Fruit fly (Drosophila melanogaster) whole organism, embryonic: ENCODE results near the gene cnir.

Experiments used
- CG1024 ChIP-seq: fragments of 200-800 bp; sonication (Bioruptor generic); IDR thresholded peaks from 2 replicates; pipeline ENCODE4 v1.3.6; 2022; ENCODE audit warnings: missing biosample characterization, missing genetic modification characterization
- CG10431 ChIP-seq: fragments of 200-800 bp; sonication (Bioruptor generic); optimal IDR thresholded peaks from 3 replicates; lab custom pipeline; 2018; ENCODE audit warnings: missing biosample characterization, mild to moderate bottlenecking, missing genetic modification characterization
- CG11085 ChIP-seq: fragments of 200-800 bp; sonication (Bioruptor generic); IDR thresholded peaks from 2 replicates; pipeline ENCODE4 v1.3.6; 2022; ENCODE audit warnings: missing biosample characterization, missing genetic modification characterization
- CG11093 ChIP-seq: fragments of 200-800 bp; sonication (Bioruptor generic); IDR thresholded peaks from 3 replicates; pipeline ENCODE4 v1.3.6; 2022; ENCODE audit warnings: missing biosample characterization, missing genetic modification characterization
- CG1233 ChIP-seq: fragments of 200-800 bp; sonication (Bioruptor generic); optimal IDR thresholded peaks from 4 replicates; lab custom pipeline; 2018; ENCODE audit warnings: missing biosample characterization, mild to moderate bottlenecking, missing genetic modification characterization
- CG12744 ChIP-seq: fragments of 200-800 bp; sonication (Bioruptor generic); optimal IDR thresholded peaks from 2 replicates; lab custom pipeline; 2016; ENCODE audit warnings: missing biosample characterization, missing genetic modification characterization
- CG13123 ChIP-seq: fragments of 200-800 bp; sonication (Bioruptor generic); optimal IDR thresholded peaks from 2 replicates; lab custom pipeline; 2016; ENCODE audit warnings: missing biosample characterization, missing genetic modification characterization
- CG13287 ChIP-seq: fragments of 200-800 bp; sonication (Bioruptor generic); IDR thresholded peaks from 2 replicates; pipeline ENCODE4 v1.3.6; 2022; ENCODE audit warnings: missing biosample characterization, missing genetic modification characterization; ENCODE audit not compliant: partially characterized antibody
- CG13424 ChIP-seq: fragments of 200-800 bp; sonication (Bioruptor generic); optimal IDR thresholded peaks from 2 replicates; lab custom pipeline; 2019; ENCODE audit warnings: missing biosample characterization, mild to moderate bottlenecking, missing genetic modification characterization, moderate library complexity
- CG14441 ChIP-seq: fragments of 200-800 bp; sonication (Bioruptor generic); IDR thresholded peaks from 2 replicates; pipeline ENCODE4 v1.3.6; 2022; ENCODE audit warnings: missing biosample characterization, missing genetic modification characterization
- CG14710 ChIP-seq: fragments of 200-800 bp; sonication (Bioruptor generic); optimal IDR thresholded peaks from 3 replicates; lab custom pipeline; 2019; ENCODE audit warnings: missing biosample characterization, mild to moderate bottlenecking, missing genetic modification characterization, moderate library complexity
- CG17385 ChIP-seq: fragments of 200-800 bp; sonication (Bioruptor generic); optimal IDR thresholded peaks from 3 replicates; lab custom pipeline; 2018; ENCODE audit warnings: missing biosample characterization, mild to moderate bottlenecking, missing genetic modification characterization
- CG17612 ChIP-seq: fragments of 200-800 bp; sonication (Bioruptor generic); IDR thresholded peaks from 2 replicates; pipeline ENCODE4 v1.3.6; 2022; ENCODE audit warnings: missing biosample characterization, missing genetic modification characterization
- CG34422 ChIP-seq: fragments of 200-800 bp; sonication (Bioruptor generic); IDR thresholded peaks from 3 replicates; pipeline ENCODE4 v1.3.6; 2022; ENCODE audit warnings: missing biosample characterization, missing genetic modification characterization
- CG3847 ChIP-seq: fragments of 200-800 bp; sonication (Bioruptor generic); IDR thresholded peaks from 2 replicates; pipeline ENCODE4 v1.3.6; 2022; ENCODE audit warnings: missing biosample characterization, missing genetic modification characterization
- CG8359 ChIP-seq: fragments of 200-800 bp; sonication (Bioruptor generic); optimal IDR thresholded peaks from 2 replicates; lab custom pipeline; 2017; ENCODE audit warnings: missing biosample characterization, mild to moderate bottlenecking, missing genetic modification characterization, borderline replicate concordance
- CG9437 ChIP-seq: fragments of 200-800 bp; sonication (Bioruptor generic); optimal IDR thresholded peaks from 2 replicates; lab custom pipeline; 2018; ENCODE audit warnings: missing biosample characterization, mild to moderate bottlenecking, missing genetic modification characterization
- Dll ChIP-seq: fragments of 200-800 bp; sonication (Bioruptor generic); IDR thresholded peaks from 4 replicates; pipeline ENCODE4 v1.3.6; 2022; ENCODE audit warnings: missing biosample characterization, missing genetic modification characterization; ENCODE audit not compliant: partially characterized antibody
- E2f2 ChIP-seq: fragments of 200-800 bp; sonication (Bioruptor generic); IDR thresholded peaks from 2 replicates; pipeline ENCODE4 v1.3.6; 2022; ENCODE audit warnings: missing biosample characterization, missing genetic modification characterization
- HmgZ ChIP-seq: fragments of 200-800 bp; sonication (Bioruptor generic); optimal IDR thresholded peaks from 2 replicates; lab custom pipeline; 2018; ENCODE audit warnings: missing biosample characterization, mild to moderate bottlenecking, missing genetic modification characterization
- MBD-R2 ChIP-seq: fragments of 200-800 bp; sonication (Bioruptor generic); IDR thresholded peaks from 2 replicates; pipeline ENCODE4 v1.3.6; 2022; ENCODE audit warnings: missing biosample characterization, missing genetic modification characterization
- Med ChIP-seq: fragments of 200-800 bp; sonication (Bioruptor generic); peaks from one replicate; lab custom pipeline; 2016; ENCODE audit warnings: missing biosample characterization, missing genetic modification characterization, mild to moderate bottlenecking, inconsistent platforms, moderate library complexity
- Meics ChIP-seq: fragments of 200-800 bp; sonication (Bioruptor generic); optimal IDR thresholded peaks from 2 replicates; lab custom pipeline; 2017; ENCODE audit warnings: missing biosample characterization, mild to moderate bottlenecking, missing genetic modification characterization
- NfI ChIP-seq: fragments of 200-800 bp; sonication (Bioruptor generic); optimal IDR thresholded peaks from 3 replicates; lab custom pipeline; 2018; ENCODE audit warnings: missing biosample characterization, mild to moderate bottlenecking, missing genetic modification characterization, moderate library complexity
- Rfx ChIP-seq: fragments of 200-800 bp; sonication (Bioruptor generic); IDR thresholded peaks from 2 replicates; pipeline ENCODE4 v1.3.6; 2022; ENCODE audit warnings: missing biosample characterization, missing genetic modification characterization
- Sry-δ ChIP-seq: fragments of 200-800 bp; sonication (Bioruptor generic); optimal IDR thresholded peaks from 2 replicates; lab custom pipeline; 2016; ENCODE audit warnings: missing biosample characterization, missing genetic modification characterization
- Stat92E ChIP-seq, 3 experiments: fragments of >200 bp in 2 of 3; fragments of 200-800 bp in 1 of 3; sonication (Bioruptor generic) in 1 of 3; optimal IDR thresholded peaks; 2 replicates each; lab custom pipeline; 2017 to 2019; ENCODE audit warnings: missing biosample characterization in 3 of 3, missing genetic modification characterization in 3 of 3, mild to moderate bottlenecking in 1 of 3, moderate library complexity in 1 of 3
- TFAM ChIP-seq: fragments of 200-800 bp; sonication (Bioruptor generic); optimal IDR thresholded peaks from 2 replicates; lab custom pipeline; 2017; ENCODE audit warnings: missing biosample characterization, missing genetic modification characterization, inconsistent platforms
- bbx ChIP-seq: fragments of 200-800 bp; sonication (Bioruptor generic); IDR thresholded peaks from 2 replicates; pipeline ENCODE4 v1.3.6; 2022; ENCODE audit warnings: missing biosample characterization, missing genetic modification characterization; ENCODE audit not compliant: partially characterized antibody
- bsh ChIP-seq, 2 experiments: fragments of 200-800 bp; sonication (Bioruptor generic); optimal IDR thresholded peaks; 2 replicates each; lab custom pipeline; 2017 to 2018; ENCODE audit warnings: mild to moderate bottlenecking in 2 of 2, missing biosample characterization in 2 of 2, missing genetic modification characterization in 2 of 2, moderate library complexity in 1 of 2
- cas ChIP-seq: fragments of 200-800 bp; sonication (Bioruptor generic); IDR thresholded peaks from 2 replicates; pipeline ENCODE4 v1.3.6; 2022; ENCODE audit warnings: missing biosample characterization, missing genetic modification characterization
- ci ChIP-seq: fragments of 200-800 bp; sonication (Bioruptor generic); IDR thresholded peaks from 3 replicates; pipeline ENCODE4 v1.3.6; 2022; ENCODE audit warnings: missing biosample characterization, missing genetic modification characterization
- crp ChIP-seq, 2 experiments: fragments of 200-800 bp; sonication (Bioruptor generic); optimal IDR thresholded peaks; 2 replicates in 1 of 2; 3 replicates in 1 of 2; lab custom pipeline; 2017; ENCODE audit warnings: missing biosample characterization in 2 of 2, missing genetic modification characterization in 2 of 2, mild to moderate bottlenecking in 1 of 2, moderate library complexity in 1 of 2
- esg ChIP-seq: fragments of 200-800 bp; sonication (Bioruptor generic); conservative IDR thresholded peaks from 2 replicates; pipeline ENCODE4 v1.3.6; 2022; ENCODE audit warnings: missing biosample characterization, missing genetic modification characterization
- fd102C ChIP-seq: fragments of 200-800 bp; sonication (Bioruptor generic); optimal IDR thresholded peaks from 2 replicates; lab custom pipeline; 2018; ENCODE audit warnings: missing biosample characterization, mild to moderate bottlenecking, missing genetic modification characterization, moderate library complexity
- hbn ChIP-seq: fragments of 200-800 bp; sonication (Bioruptor generic); IDR thresholded peaks from 2 replicates; pipeline ENCODE4 v1.3.6; 2022; ENCODE audit warnings: missing biosample characterization, missing genetic modification characterization; ENCODE audit not compliant: partially characterized antibody
- insv ChIP-seq, 2 experiments: fragments of 200-800 bp; sonication (Bioruptor generic); optimal IDR thresholded peaks; 3 replicates each; lab custom pipeline; 2016 to 2018; ENCODE audit warnings: missing biosample characterization in 2 of 2, missing genetic modification characterization in 2 of 2
- jigr1 ChIP-seq: fragments of 200-800 bp; sonication (Bioruptor generic); IDR thresholded peaks from 3 replicates; pipeline ENCODE4 v1.3.6; 2022; ENCODE audit warnings: missing biosample characterization, missing genetic modification characterization
- kah ChIP-seq: fragments of 200-800 bp; sonication (Bioruptor generic); optimal IDR thresholded peaks from 2 replicates; lab custom pipeline; 2018; ENCODE audit warnings: missing biosample characterization, mild to moderate bottlenecking, missing genetic modification characterization
- nmo ChIP-seq: fragments of 200-800 bp; sonication (Bioruptor generic); optimal IDR thresholded peaks from 2 replicates; lab custom pipeline; 2018; ENCODE audit warnings: missing biosample characterization, mild to moderate bottlenecking, missing genetic modification characterization, moderate library complexity
- onecut ChIP-seq: fragments of 200-800 bp; sonication (Bioruptor generic); IDR thresholded peaks from 2 replicates; pipeline ENCODE4 v1.3.6; 2022; ENCODE audit warnings: missing biosample characterization, missing genetic modification characterization
- phol ChIP-seq: fragments of 200-800 bp; sonication (Bioruptor generic); optimal IDR thresholded peaks from 3 replicates; lab custom pipeline; 2018; ENCODE audit warnings: missing biosample characterization, mild to moderate bottlenecking, missing genetic modification characterization, moderate library complexity
- psq ChIP-seq: fragments of 200-800 bp; sonication (Bioruptor generic); optimal IDR thresholded peaks from 2 replicates; lab custom pipeline; 2017; ENCODE audit warnings: missing biosample characterization, missing genetic modification characterization
- pzg ChIP-seq: fragments of 200-800 bp; sonication (Bioruptor generic); optimal IDR thresholded peaks from 3 replicates; lab custom pipeline; 2018; ENCODE audit warnings: missing biosample characterization, mild to moderate bottlenecking, missing genetic modification characterization, moderate library complexity
- sima ChIP-seq: fragments of 200-800 bp; sonication (Bioruptor generic); optimal IDR thresholded peaks from 2 replicates; lab custom pipeline; 2016; ENCODE audit warnings: missing biosample characterization, missing genetic modification characterization
- sqz ChIP-seq: fragments of 200-800 bp; sonication (Bioruptor generic); optimal IDR thresholded peaks from 3 replicates; lab custom pipeline; 2018; ENCODE audit warnings: missing biosample characterization, mild to moderate bottlenecking, missing genetic modification characterization
- stwl ChIP-seq: fragments of 200-800 bp; sonication (Bioruptor generic); optimal IDR thresholded peaks from 3 replicates; lab custom pipeline; 2018; ENCODE audit warnings: missing biosample characterization, mild to moderate bottlenecking, missing genetic modification characterization, moderate library complexity
- trem ChIP-seq: fragments of 200-800 bp; optimal IDR thresholded peaks from 3 replicates; lab custom pipeline; 2019; ENCODE audit warnings: missing biosample characterization, mild to moderate bottlenecking, missing genetic modification characterization, moderate library complexity
- tx ChIP-seq: fragments of 200-800 bp; sonication (Bioruptor generic); optimal IDR thresholded peaks from 2 replicates; lab custom pipeline; 2016; ENCODE audit warnings: missing biosample characterization, missing genetic modification characterization
- zfh1 ChIP-seq: fragments of 200-800 bp; sonication (Bioruptor generic); IDR thresholded peaks from 3 replicates; pipeline ENCODE4 v1.3.6; 2022; ENCODE audit warnings: missing biosample characterization, missing genetic modification characterization

Gene cnir

DNA sequence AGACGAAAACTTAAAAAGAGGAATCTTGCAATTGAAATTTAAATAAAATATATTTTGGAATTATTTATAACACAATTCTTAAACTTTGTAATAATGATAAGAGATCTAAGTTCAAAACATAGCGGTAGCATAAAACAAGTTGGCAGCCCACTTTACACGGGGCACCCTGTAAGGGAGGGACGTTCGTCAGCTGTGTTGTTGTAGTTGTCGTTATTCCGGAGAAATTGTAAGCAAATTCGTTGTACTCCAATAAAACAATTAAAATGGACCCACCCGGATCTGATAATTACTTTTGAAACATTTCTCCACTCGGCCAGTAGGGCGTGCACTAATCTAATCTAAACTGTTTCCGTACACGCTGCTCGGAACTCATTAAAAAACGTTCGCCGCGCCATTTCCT, 9.3 kb downstream of the cnir start, which contains the start of gene GABPI (continued):
- TF ChIP-seq sqz (GFP tag; lab: Kevin White, UChicago) (no peak), jigr1 (GFP tag; lab: Robert Waterston, UW) (no peak), CG1233 (GFP tag; lab: Kevin White, UChicago) (peak; percentile 15), trem (tag; lab: Kevin White, UChicago) (peak; percentile 99), NfI (GFP tag; lab: Kevin White, UChicago) (peak; percentile 59), zfh1 (0 out of 3 replicates have a peak, but pooled peaks have one; percentile 26), E2f2 (peak; percentile 93), hbn (GFP tag; lab: Robert Waterston, UW) (0 out of 2 replicates have a peak, but pooled peaks have one; percentile 18), CG14441 (GFP tag; lab: Robert Waterston, UW) (no peak), CG10431 (GFP tag; lab: Kevin White, UChicago) (peak; percentile 38), bbx (GFP tag; lab: Robert Waterston, UW) (0 out of 2 replicates have a peak, but pooled peaks have one; percentile 12), crp (GFP tag; optimal IDR thresholded peaks at IDR 0.05; lab: Kevin White, UChicago) (peak; percentile 2 to 86), fd102C (peak; percentile 24), CG3847 (GFP tag; lab: Robert Waterston, UW) (peak; percentile 67), onecut (peak; percentile 67), CG14710 (peak; percentile 9), psq (GFP tag; lab: Kevin White, UChicago) (no peak), CG34422 (GFP tag; lab: Robert Waterston, UW) (peak; percentile 76; the same call in 2 of the 3 replicates), Stat92E (GFP tag; optimal IDR thresholded peaks at IDR 0.05; lab: Kevin White, UChicago) (peak in 1 of 3 experiments; percentile 55), CG11093 (GFP tag; lab: Robert Waterston, UW) (no peak), kah (GFP tag; lab: Kevin White, UChicago) (no peak), CG13424 (tag; lab: Kevin White, UChicago) (peak; percentile 11), Sry-δ (GFP tag; lab: Kevin White, UChicago) (peak; percentile 3), CG9437 (GFP tag; lab: Kevin White, UChicago) (no peak), insv (GFP tag; optimal IDR thresholded peaks at IDR 0.05; lab: Kevin White, UChicago) (no peak), tx (GFP tag; lab: Kevin White, UChicago) (no peak), sima (no peak), TFAM (GFP tag; lab: Kevin White, UChicago) (no peak), CG13123 (no peak), stwl (tag; lab: Kevin White, UChicago) (peak; percentile 54), bsh (GFP tag; optimal IDR thresholded peaks at IDR 0.05; lab: Kevin White, UChicago) (no peak), ci (GFP tag; lab: Robert Waterston, UW) (peak; percentile 76), MBD-R2 (GFP tag; lab: Robert Waterston, UW) (peak; percentile 85), CG8359 (no peak), Meics (GFP tag; lab: Kevin White, UChicago) (peak; percentile 25), phol (tag; lab: Kevin White, UChicago) (peak; percentile 4), Dll (no peak), CG12744 (GFP tag; lab: Kevin White, UChicago) (no peak), CG13287 (peak; percentile 35; the same call in 1 of the 2 replicates), CG11085 (no peak), pzg (GFP tag; lab: Kevin White, UChicago) (peak; percentile 56), CG17385 (GFP tag; lab: Kevin White, UChicago) (peak; percentile 43), nmo (peak; percentile 12), CG1024 (GFP tag; lab: Robert Waterston, UW) (0 out of 2 replicates have a peak, but pooled peaks have one; percentile 15), HmgZ (tag; lab: Kevin White, UChicago) (peak; percentile 55), cas (GFP tag; lab: Robert Waterston, UW) (no peak), CG17612 (GFP tag; lab: Robert Waterston, UW) (no peak), esg (GFP tag; lab: Robert Waterston, UW) (no peak), Med (GFP tag; lab: Kevin White, UChicago) (peak; percentile 52), Rfx (GFP tag; lab: Robert Waterston, UW) (peak; percentile 14; the same call in 1 of the 2 replicates)
